Worm (Caenorhabditis elegans) whole organism, late embryonic: ENCODE data around the gene str-145.

ENCODE experiments used
- ceh-18 ChIP-seq: sonication (generic microtip); optimal IDR thresholded peaks from 2 replicates; lab custom pipeline; 2016; ENCODE audit warnings: missing genetic modification characterization, missing compliant biosample characterization
- ceh-9 ChIP-seq: sonication (generic microtip); optimal IDR thresholded peaks from 2 replicates; lab custom pipeline; 2016; ENCODE audit warnings: mild to moderate bottlenecking, missing genetic modification characterization, inconsistent platforms, missing compliant biosample characterization
- dmd-4 ChIP-seq: sonication (generic microtip); optimal IDR thresholded peaks from 2 replicates; lab custom pipeline; 2016; ENCODE audit warnings: borderline replicate concordance, missing genetic modification characterization, missing compliant biosample characterization
- elt-2 ChIP-seq: sonication (generic microtip); optimal IDR thresholded peaks from 2 replicates; lab custom pipeline; 2016; ENCODE audit warnings: missing genetic modification reagents, missing genetic modification characterization, missing compliant biosample characterization
- eyg-1 ChIP-seq: sonication (generic microtip); optimal IDR thresholded peaks from 2 replicates; lab custom pipeline; 2016; ENCODE audit warnings: missing genotype, missing genetic modification characterization, missing compliant biosample characterization
- fkh-10 ChIP-seq: fragments of 150-350 bp; optimal IDR thresholded peaks from 2 replicates; lab custom pipeline; 2014; ENCODE audit warnings: missing biosample characterization, missing genetic modification reagents, missing genetic modification characterization
- madf-2 ChIP-seq: sonication (generic microtip); optimal IDR thresholded peaks from 2 replicates; lab custom pipeline; 2017; ENCODE audit warnings: missing genetic modification characterization, missing compliant biosample characterization
- nfya-1 ChIP-seq: sonication (generic microtip); optimal IDR thresholded peaks from 2 replicates; lab custom pipeline; 2017; ENCODE audit warnings: missing genetic modification characterization, mild to moderate bottlenecking, missing compliant biosample characterization, antibody characterized with exemption, moderate library complexity
- nhr-232 ChIP-seq: sonication (generic microtip); optimal IDR thresholded peaks from 2 replicates; lab custom pipeline; 2016; ENCODE audit warnings: missing genetic modification characterization, missing compliant biosample characterization
- pat-9 ChIP-seq: fragments of 200-800 bp; sonication (Bioruptor generic); optimal IDR thresholded peaks from 2 replicates; lab custom pipeline; 2018; ENCODE audit warnings: mild to moderate bottlenecking, missing genetic modification characterization, moderate library complexity, missing compliant biosample characterization
- pha-4 ChIP-seq: fragments of 150-350 bp; optimal IDR thresholded peaks from 2 replicates; lab custom pipeline; 2018; ENCODE audit warnings: missing biosample characterization, missing genetic modification reagents, missing genetic modification characterization
- pqm-1 ChIP-seq: sonication (generic microtip); optimal IDR thresholded peaks from 2 replicates; lab custom pipeline; 2016; ENCODE audit warnings: missing genetic modification characterization, missing compliant biosample characterization
- sox-4 ChIP-seq: sonication (generic microtip); optimal IDR thresholded peaks from 2 replicates; lab custom pipeline; 2017; ENCODE audit warnings: mild to moderate bottlenecking, missing genetic modification characterization, inconsistent platforms, missing compliant biosample characterization
- unc-3 ChIP-seq, 2 experiments: fragments of 200-800 bp in 1 of 2; sonication (Bioruptor generic) in 1 of 2; sonication (generic microtip) in 1 of 2; conservative IDR thresholded peaks in 1 of 2; optimal IDR thresholded peaks in 1 of 2; 2 replicates each; pipeline versions ENCODE4 v1.3.6 to Lab custom; 2016 to 2022; ENCODE audit warnings: missing compliant biosample characterization in 2 of 2, missing genetic modification characterization in 2 of 2, missing genetic modification reagents in 1 of 2

ce11 chrV:8098239-8098638 lies at the start of gene str-145:
- no peak for TF ChIP-seq nhr-232 (tag; lab: Kevin White, UChicago)
- TF ChIP-seq pha-4 (tag; lab: Kevin White, UChicago) = no peak
- no peak for TF ChIP-seq fkh-10 (GFP tag; lab: Kevin White, UChicago)
- TF ChIP-seq nfya-1 (tag; lab: Kevin White, UChicago) = no peak
- TF ChIP-seq elt-2 (tag; lab: Kevin White, UChicago) = no peak
- TF ChIP-seq ceh-18 (tag; lab: Kevin White, UChicago) = no peak
- TF ChIP-seq unc-3 (GFP tag; conservative IDR thresholded peaks at IDR 0.05; lab: Robert Waterston, UW) = no peak
- no peak for TF ChIP-seq unc-3 (tag; optimal IDR thresholded peaks at IDR 0.05; lab: Kevin White, UChicago)
- TF ChIP-seq sox-4 (tag; lab: Kevin White, UChicago) = no peak
- no peak for TF ChIP-seq dmd-4 (tag; lab: Kevin White, UChicago)
- no peak for TF ChIP-seq eyg-1 (tag; lab: Kevin White, UChicago)
- TF ChIP-seq pqm-1 (tag; lab: Kevin White, UChicago) = no peak
- no peak for TF ChIP-seq madf-2 (tag; lab: Kevin White, UChicago)
- no peak for TF ChIP-seq ceh-9 (tag; lab: Kevin White, UChicago)
- no peak for TF ChIP-seq pat-9
